Worm (Caenorhabditis elegans) whole organism, L1 larva: ENCODE measurements around the gene aptf-3.

Source experiments
- C04F5.9 ChIP-seq: sonication (generic microtip); optimal IDR thresholded peaks from 2 replicates; lab custom pipeline; 2016; ENCODE audit warnings: missing genetic modification characterization, missing compliant biosample characterization
- F16B12.6 ChIP-seq: fragments of 150-350 bp; optimal IDR thresholded peaks from 2 replicates; lab custom pipeline; 2014; ENCODE audit warnings: missing biosample characterization, missing genetic modification characterization
- aha-1 ChIP-seq: fragments of 150-350 bp; optimal IDR thresholded peaks from 2 replicates; lab custom pipeline; 2014; ENCODE audit warnings: missing biosample characterization, missing genetic modification characterization
- alr-1 ChIP-seq: fragments of 200-800 bp; sonication (Bioruptor generic); optimal IDR thresholded peaks from 2 replicates; lab custom pipeline; 2018; ENCODE audit warnings: borderline replicate concordance, mild to moderate bottlenecking, missing genetic modification characterization, missing compliant biosample characterization
- blmp-1 ChIP-seq: fragments of 150-350 bp; optimal IDR thresholded peaks from 2 replicates; lab custom pipeline; 2014; ENCODE audit warnings: missing biosample characterization, missing genetic modification characterization
- ceh-82 ChIP-seq, 3 experiments: fragments of 150-350 bp in 1 of 3; sonication (generic microtip) in 2 of 3; optimal IDR thresholded peaks; 2 replicates each; lab custom pipeline; 2014 to 2017; ENCODE audit warnings: missing biosample characterization in 3 of 3, missing genetic modification characterization in 3 of 3
- ceh-88 ChIP-seq: fragments of 200-800 bp; sonication (Bioruptor generic); IDR thresholded peaks from 2 replicates; pipeline ENCODE4 v1.3.6; 2022; ENCODE audit warnings: missing genetic modification characterization, missing compliant biosample characterization
- ces-1 ChIP-seq: fragments of 150-350 bp; optimal IDR thresholded peaks from 2 replicates; lab custom pipeline; 2014; ENCODE audit warnings: missing biosample characterization, missing genetic modification reagents, missing genetic modification characterization
- dsc-1 ChIP-seq: sonication (generic microtip); optimal IDR thresholded peaks from 2 replicates; lab custom pipeline; 2016; ENCODE audit warnings: mild to moderate bottlenecking, missing genetic modification characterization, missing compliant biosample characterization
- efl-3 ChIP-seq: fragments of 200-800 bp; sonication (Bioruptor generic); optimal IDR thresholded peaks from 2 replicates; lab custom pipeline; 2018; ENCODE audit warnings: mild to moderate bottlenecking, missing genetic modification characterization, missing compliant biosample characterization
- egl-13 ChIP-seq: sonication (generic microtip); optimal IDR thresholded peaks from 2 replicates; lab custom pipeline; 2016; ENCODE audit warnings: missing genotype, missing genetic modification reagents, missing genetic modification characterization, missing compliant biosample characterization
- egl-27 ChIP-seq, 2 experiments: fragments of 150-350 bp in 1 of 2; sonication (generic microtip); optimal IDR thresholded peaks; 3 replicates each; lab custom pipeline; 2017 to 2018; ENCODE audit warnings: missing biosample characterization in 2 of 2, missing genetic modification characterization in 2 of 2, missing genetic modification reagents in 2 of 2
- elt-3 ChIP-seq, 6 experiments: fragments of 150-350 bp in 1 of 6; sonication (generic microtip); optimal IDR thresholded peaks; 2 replicates each; lab custom pipeline; 2017 to 2018; ENCODE audit warnings: missing biosample characterization in 6 of 6, missing genetic modification characterization in 6 of 6, inconsistent platforms in 1 of 6
- ets-5 ChIP-seq: fragments of 200-800 bp; sonication (Bioruptor generic); IDR thresholded peaks from 2 replicates; pipeline ENCODE4 v1.3.6; 2022; ENCODE audit warnings: missing genetic modification characterization, missing compliant biosample characterization
- fkh-10 ChIP-seq: sonication (generic microtip); optimal IDR thresholded peaks from 2 replicates; lab custom pipeline; 2017; ENCODE audit warnings: missing biosample characterization, missing genetic modification reagents, missing genetic modification characterization
- fkh-4 ChIP-seq: sonication (generic microtip); optimal IDR thresholded peaks from 2 replicates; lab custom pipeline; 2016; ENCODE audit warnings: missing compliant biosample characterization, missing genetic modification characterization, borderline replicate concordance
- fkh-8 ChIP-seq: sonication (generic microtip); optimal IDR thresholded peaks from 2 replicates; lab custom pipeline; 2016; ENCODE audit warnings: mild to moderate bottlenecking, missing genetic modification characterization, missing compliant biosample characterization
- grh-1 ChIP-seq: fragments of 200-800 bp; sonication (Bioruptor generic); IDR thresholded peaks from 2 replicates; pipeline ENCODE4 v1.3.6; 2022; ENCODE audit warnings: missing genetic modification reagents, missing genetic modification characterization, missing compliant biosample characterization
- hlh-17 ChIP-seq: fragments of 200-800 bp; sonication (Bioruptor generic); optimal IDR thresholded peaks from 2 replicates; lab custom pipeline; 2018; ENCODE audit warnings: missing genetic modification characterization, mild to moderate bottlenecking, missing compliant biosample characterization, moderate library complexity, borderline replicate concordance
- hpl-2 ChIP-seq: fragments of 150-350 bp; optimal IDR thresholded peaks from 2 replicates; lab custom pipeline; 2014; ENCODE audit warnings: missing biosample characterization, missing genetic modification reagents, missing genetic modification characterization
- isw-1 ChIP-seq: fragments of 200-800 bp; sonication (Bioruptor generic); IDR thresholded peaks from 2 replicates; pipeline ENCODE4 v1.3.6; 2022; ENCODE audit warnings: missing genetic modification characterization, missing compliant biosample characterization
- lin-15B ChIP-seq: fragments of 150-350 bp; sonication (generic microtip); optimal IDR thresholded peaks from 3 replicates; lab custom pipeline; 2014; ENCODE audit warnings: missing biosample characterization, missing genetic modification characterization
- lin-35 ChIP-seq, 2 experiments: fragments of 150-350 bp; optimal IDR thresholded peaks; 2 replicates each; lab custom pipeline; 2014; ENCODE audit warnings: missing biosample characterization in 2 of 2, missing genetic modification characterization in 2 of 2, missing genetic modification reagents in 2 of 2
- lin-39 ChIP-seq: fragments of 150-350 bp; optimal IDR thresholded peaks from 2 replicates; lab custom pipeline; 2014; ENCODE audit warnings: missing biosample characterization, missing genetic modification reagents, missing genetic modification characterization
- mab-9 ChIP-seq: fragments of 200-800 bp; sonication (Bioruptor generic); IDR thresholded peaks from 2 replicates; pipeline ENCODE4 v1.3.6; 2022; ENCODE audit warnings: missing genetic modification reagents, missing genetic modification characterization, missing compliant biosample characterization
- mdl-1 ChIP-seq, 2 experiments: fragments of 150-350 bp; optimal IDR thresholded peaks; 2 replicates each; lab custom pipeline; 2014 to 2017; ENCODE audit warnings: missing biosample characterization in 2 of 2, missing genetic modification characterization in 2 of 2, inconsistent platforms in 1 of 2
- mep-1 ChIP-seq: fragments of 150-350 bp; optimal IDR thresholded peaks from 2 replicates; lab custom pipeline; 2014; ENCODE audit warnings: missing biosample characterization, missing genetic modification characterization
- nhr-11 ChIP-seq: fragments of 150-350 bp; optimal IDR thresholded peaks from 2 replicates; lab custom pipeline; 2014; ENCODE audit warnings: missing biosample characterization, missing genetic modification characterization
- nhr-12 ChIP-seq: sonication (generic microtip); optimal IDR thresholded peaks from 2 replicates; lab custom pipeline; 2017; ENCODE audit warnings: missing biosample characterization, missing genetic modification characterization
- nhr-19 ChIP-seq: fragments of 200-800 bp; sonication (Bioruptor generic); conservative IDR thresholded peaks from 2 replicates; pipeline ENCODE4 v1.3.6; 2022; ENCODE audit warnings: missing genetic modification characterization, missing compliant biosample characterization
- nhr-28 ChIP-seq: fragments of 150-350 bp; optimal IDR thresholded peaks from 2 replicates; lab custom pipeline; 2014; ENCODE audit warnings: missing biosample characterization, missing genetic modification characterization
- nhr-47 ChIP-seq: sonication (generic microtip); optimal IDR thresholded peaks from 2 replicates; lab custom pipeline; 2016; ENCODE audit warnings: mild to moderate bottlenecking, missing genetic modification characterization, moderate library complexity, missing compliant biosample characterization
- nhr-71 ChIP-seq: sonication (generic microtip); optimal IDR thresholded peaks from 2 replicates; lab custom pipeline; 2016; ENCODE audit warnings: mild to moderate bottlenecking, missing genetic modification characterization, moderate library complexity, missing compliant biosample characterization
- nhr-77 ChIP-seq: fragments of 150-350 bp; optimal IDR thresholded peaks from 2 replicates; lab custom pipeline; 2014; ENCODE audit warnings: missing biosample characterization, missing genetic modification characterization
- nhr-84 ChIP-seq: sonication (generic microtip); optimal IDR thresholded peaks from 2 replicates; lab custom pipeline; 2017; ENCODE audit warnings: missing biosample characterization, missing genetic modification characterization
- nhr-85 ChIP-seq: sonication (generic microtip); peaks from one replicate; lab custom pipeline; 2016; ENCODE audit warnings: missing genetic modification characterization, inconsistent platforms, missing compliant biosample characterization
- pag-3 ChIP-seq: sonication (generic microtip); optimal IDR thresholded peaks from 2 replicates; lab custom pipeline; 2017; ENCODE audit warnings: missing genetic modification characterization, mild to moderate bottlenecking, missing compliant biosample characterization, antibody characterized with exemption, borderline replicate concordance; ENCODE audit not compliant: insufficient read depth
- pax-3 ChIP-seq: fragments of 200-800 bp; sonication (Bioruptor generic); optimal IDR thresholded peaks from 2 replicates; lab custom pipeline; 2018; ENCODE audit warnings: mild to moderate bottlenecking, missing genetic modification characterization, moderate library complexity, missing compliant biosample characterization
- pqm-1 ChIP-seq: sonication (generic microtip); optimal IDR thresholded peaks from 3 replicates; lab custom pipeline; 2017; ENCODE audit warnings: missing biosample characterization, missing genetic modification characterization
- rnt-1 ChIP-seq: sonication (generic microtip); optimal IDR thresholded peaks from 2 replicates; lab custom pipeline; 2016; ENCODE audit warnings: mild to moderate bottlenecking, missing genetic modification characterization, moderate library complexity, missing compliant biosample characterization
- skn-1 ChIP-seq: fragments of 150-350 bp; optimal IDR thresholded peaks from 2 replicates; lab custom pipeline; 2014; ENCODE audit warnings: missing biosample characterization, missing genetic modification characterization
- snu-23 ChIP-seq: sonication (generic microtip); optimal IDR thresholded peaks from 2 replicates; lab custom pipeline; 2016; ENCODE audit warnings: missing genetic modification characterization, missing compliant biosample characterization
- sox-4 ChIP-seq: sonication (generic microtip); optimal IDR thresholded peaks from 2 replicates; lab custom pipeline; 2016; ENCODE audit warnings: missing genetic modification characterization, missing compliant biosample characterization
- sptf-1 ChIP-seq: fragments of 150-350 bp; optimal IDR thresholded peaks from 2 replicates; lab custom pipeline; 2014; ENCODE audit warnings: missing biosample characterization, missing genetic modification characterization
- swsn-7 ChIP-seq: sonication (generic microtip); optimal IDR thresholded peaks from 2 replicates; lab custom pipeline; 2016; ENCODE audit warnings: missing genetic modification characterization, missing compliant biosample characterization
- tlp-1 ChIP-seq: fragments of 150-350 bp; optimal IDR thresholded peaks from 2 replicates; lab custom pipeline; 2014; ENCODE audit warnings: missing biosample characterization, missing genetic modification characterization
- unc-130 ChIP-seq: fragments of 150-350 bp; optimal IDR thresholded peaks from 2 replicates; lab custom pipeline; 2017; ENCODE audit warnings: missing biosample characterization, missing genetic modification characterization, inconsistent platforms
- unc-30 ChIP-seq: sonication (generic microtip); optimal IDR thresholded peaks from 2 replicates; lab custom pipeline; 2017; ENCODE audit warnings: missing biosample characterization, missing genetic modification characterization
- xbp-1 ChIP-seq: sonication (generic microtip); optimal IDR thresholded peaks from 2 replicates; lab custom pipeline; 2016; ENCODE audit warnings: missing genetic modification characterization, missing compliant biosample characterization
- zag-1 ChIP-seq: fragments of 150-350 bp; optimal IDR thresholded peaks from 2 replicates; lab custom pipeline; 2014; ENCODE audit warnings: missing biosample characterization, missing genetic modification characterization
- zip-4 ChIP-seq: fragments of 200-800 bp; sonication (Bioruptor generic); optimal IDR thresholded peaks from 2 replicates; lab custom pipeline; 2018; ENCODE audit warnings: mild to moderate bottlenecking, missing genetic modification characterization, moderate library complexity, missing compliant biosample characterization

The aptf-3 gene

ce11 chrII:8603567-8604359, 9.8 kb downstream of the aptf-3 start, which contains the start of gene suf-1 (continued):
- TF ChIP-seq pax-3 (no peak), skn-1 (tag; lab: Kevin White, UChicago) (no peak), nhr-85 (tag; lab: Kevin White, UChicago) (no peak), hlh-17 (GFP tag; lab: Kevin White, UChicago) (no peak), ceh-82 (tag; optimal IDR thresholded peaks at IDR 0.05; lab: Kevin White, UChicago) (no peak), pag-3 (tag; lab: Kevin White, UChicago) (no peak), nhr-11 (no peak), nhr-47 (tag; lab: Kevin White, UChicago) (peak; percentile 39), unc-30 (tag; lab: Kevin White, UChicago) (no peak), sox-4 (tag; lab: Kevin White, UChicago) (no peak), dsc-1 (tag; lab: Kevin White, UChicago) (peak; percentile 14), ceh-88 (GFP tag; lab: Robert Waterston, UW) (no peak), efl-3 (GFP tag; lab: Kevin White, UChicago) (no peak), swsn-7 (tag; lab: Kevin White, UChicago) (peak; percentile 36), mdl-1 (tag; optimal IDR thresholded peaks at IDR 0.05; lab: Kevin White, UChicago) (no peak), mep-1 (tag; lab: Kevin White, UChicago) (no peak), mab-9 (GFP tag; lab: Robert Waterston, UW) (no peak), grh-1 (GFP tag; lab: Robert Waterston, UW) (0 out of 2 replicates have a peak, but pooled peaks have one; percentile 25), rnt-1 (tag; lab: Kevin White, UChicago) (peak; percentile 46), F16B12.6 (tag; lab: Kevin White, UChicago) (peak; percentile 78), ces-1 (no peak), unc-130 (tag; lab: Kevin White, UChicago) (no peak), zag-1 (tag; lab: Kevin White, UChicago) (no peak), hpl-2 (no peak), tlp-1 (tag; lab: Kevin White, UChicago) (no peak), lin-39 (tag; lab: Kevin White, UChicago) (no peak), egl-13 (tag; lab: Kevin White, UChicago) (no peak), snu-23 (peak; percentile 42), elt-3 (tag; optimal IDR thresholded peaks at IDR 0.05; lab: Kevin White, UChicago) (peak in 1 of 6 experiments; percentile 2), aha-1 (tag; lab: Kevin White, UChicago) (no peak), fkh-4 (tag; lab: Kevin White, UChicago) (no peak), egl-27 (tag; optimal IDR thresholded peaks at IDR 0.05; lab: Kevin White, UChicago) (no peak), ets-5 (GFP tag; lab: Robert Waterston, UW) (no peak), isw-1 (GFP tag; lab: Robert Waterston, UW) (no peak), zip-4 (GFP tag; lab: Kevin White, UChicago) (no peak), alr-1 (no peak), lin-15B (tag; lab: Kevin White, UChicago) (no peak), pqm-1 (tag; lab: Kevin White, UChicago) (no peak), nhr-84 (tag; lab: Kevin White, UChicago) (no peak), nhr-12 (tag; lab: Kevin White, UChicago) (no peak), C04F5.9 (tag; lab: Kevin White, UChicago) (no peak), fkh-8 (tag; lab: Kevin White, UChicago) (no peak), nhr-71 (peak; percentile 45), xbp-1 (tag; lab: Kevin White, UChicago) (no peak), lin-35 (GFP tag; optimal IDR thresholded peaks at IDR 0.05; lab: Kevin White, UChicago) (peak; percentile 1 to 47), nhr-19 (GFP tag; lab: Robert Waterston, UW) (0 out of 2 replicates have a peak, but pooled peaks have one; percentile 18), fkh-10 (GFP tag; lab: Kevin White, UChicago) (no peak), nhr-28 (tag; lab: Kevin White, UChicago) (no peak), nhr-77 (tag; lab: Kevin White, UChicago) (no peak), sptf-1 (no peak), blmp-1 (tag; lab: Kevin White, UChicago) (peak; percentile 35)
